Worm (Caenorhabditis elegans) whole organism, mixed stage, embryonic: Measurements from ENCODE around the gene str-96.
"Not testable (repeated sequence)": the region's sequence is repeated elsewhere in the genome, so short reads cannot be mapped to it uniquely, and the experiment has no call there.

Experiments
- M03D4.4 ChIP-seq: sonication (generic microtip); optimal IDR thresholded peaks from 2 replicates; lab custom pipeline; 2017; ENCODE audit warnings: mild to moderate bottlenecking, missing genetic modification characterization, missing compliant biosample characterization
- bed-3 ChIP-seq: fragments of 200-800 bp; sonication (Bioruptor generic); optimal IDR thresholded peaks from 3 replicates; lab custom pipeline; 2018; ENCODE audit warnings: mild to moderate bottlenecking, missing genetic modification characterization, moderate library complexity, missing compliant biosample characterization
- ceh-39 ChIP-seq: fragments of 150-350 bp; optimal IDR thresholded peaks from 2 replicates; lab custom pipeline; 2014; ENCODE audit warnings: missing biosample characterization, missing genetic modification characterization
- ceh-43 ChIP-seq: fragments of 200-800 bp; sonication (Bioruptor generic); optimal IDR thresholded peaks from 2 replicates; lab custom pipeline; 2018; ENCODE audit warnings: mild to moderate bottlenecking, missing genetic modification characterization, moderate library complexity, missing compliant biosample characterization
- ces-1 ChIP-seq: fragments of 150-350 bp; optimal IDR thresholded peaks from 2 replicates; lab custom pipeline; 2014; ENCODE audit warnings: missing biosample characterization, missing genetic modification reagents, missing genetic modification characterization
- drap-1 ChIP-seq: fragments of 200-800 bp; sonication (Bioruptor generic); optimal IDR thresholded peaks from 3 replicates; lab custom pipeline; 2018; ENCODE audit warnings: mild to moderate bottlenecking, missing genetic modification characterization, missing compliant biosample characterization
- elt-3 ChIP-seq: fragments of 150-350 bp; optimal IDR thresholded peaks from 2 replicates; lab custom pipeline; 2014; ENCODE audit warnings: missing biosample characterization, missing genetic modification characterization
- flh-1 ChIP-seq: fragments of 200-800 bp; sonication (Bioruptor generic); optimal IDR thresholded peaks from 2 replicates; lab custom pipeline; 2018; ENCODE audit warnings: mild to moderate bottlenecking, missing genetic modification characterization, moderate library complexity, missing compliant biosample characterization
- lin-13 ChIP-seq: fragments of 150-350 bp; optimal IDR thresholded peaks from 2 replicates; lab custom pipeline; 2014; ENCODE audit warnings: missing biosample characterization, missing genetic modification characterization
- lin-32 ChIP-seq: fragments of 200-800 bp; sonication (Bioruptor generic); optimal IDR thresholded peaks from 2 replicates; lab custom pipeline; 2018; ENCODE audit warnings: mild to moderate bottlenecking, missing genetic modification characterization, missing compliant biosample characterization
- lsy-2 ChIP-seq: fragments of 150-350 bp; optimal IDR thresholded peaks from 2 replicates; lab custom pipeline; 2014; ENCODE audit warnings: missing biosample characterization, missing genetic modification characterization
- mab-5 ChIP-seq: fragments of 150-350 bp; optimal IDR thresholded peaks from 2 replicates; lab custom pipeline; 2014; ENCODE audit warnings: missing biosample characterization, missing genetic modification characterization
- mep-1 ChIP-seq: fragments of 150-350 bp; optimal IDR thresholded peaks from 2 replicates; lab custom pipeline; 2017; ENCODE audit warnings: missing biosample characterization, missing genetic modification reagents, missing genetic modification characterization, inconsistent platforms
- nhr-12 ChIP-seq: fragments of 150-350 bp; optimal IDR thresholded peaks from 2 replicates; lab custom pipeline; 2014; ENCODE audit warnings: missing biosample characterization, missing genetic modification characterization
- nhr-2 ChIP-seq: fragments of 150-350 bp; optimal IDR thresholded peaks from 2 replicates; lab custom pipeline; 2014; ENCODE audit warnings: missing biosample characterization, missing genetic modification characterization
- nhr-237 ChIP-seq: fragments of 150-350 bp; optimal IDR thresholded peaks from 2 replicates; lab custom pipeline; 2014; ENCODE audit warnings: missing biosample characterization, missing genetic modification characterization
- nhr-76 ChIP-seq: sonication (generic microtip); optimal IDR thresholded peaks from 2 replicates; lab custom pipeline; 2017; ENCODE audit warnings: missing biosample characterization, missing genetic modification characterization
- pha-4 ChIP-seq: fragments of 150-350 bp; optimal IDR thresholded peaks from 2 replicates; lab custom pipeline; 2018; ENCODE audit warnings: missing biosample characterization, missing genetic modification reagents, missing genetic modification characterization
- sem-2 ChIP-seq: fragments of 200-800 bp; sonication (Bioruptor generic); optimal IDR thresholded peaks from 2 replicates; lab custom pipeline; 2018; ENCODE audit warnings: mild to moderate bottlenecking, missing genetic modification characterization, missing compliant biosample characterization
- snpc-4 ChIP-seq: fragments of 150-350 bp; optimal IDR thresholded peaks from 2 replicates; lab custom pipeline; 2014; ENCODE audit warnings: missing biosample characterization, missing genetic modification characterization
- sptf-1 ChIP-seq: sonication (generic microtip); optimal IDR thresholded peaks from 2 replicates; lab custom pipeline; 2017; ENCODE audit warnings: mild to moderate bottlenecking, missing genetic modification characterization, moderate library complexity, missing compliant biosample characterization
- tbx-8 ChIP-seq: fragments of 200-800 bp; sonication (Bioruptor generic); optimal IDR thresholded peaks from 2 replicates; lab custom pipeline; 2018; ENCODE audit warnings: mild to moderate bottlenecking, missing genetic modification characterization, moderate library complexity, missing compliant biosample characterization
- unc-120 ChIP-seq: sonication (generic microtip); optimal IDR thresholded peaks from 2 replicates; lab custom pipeline; 2017; ENCODE audit warnings: missing genetic modification characterization, missing compliant biosample characterization; ENCODE audit not compliant: poor library complexity, severe bottlenecking
- unc-39 ChIP-seq: fragments of 150-350 bp; optimal IDR thresholded peaks from 2 replicates; lab custom pipeline; 2014; ENCODE audit warnings: missing biosample characterization, missing genetic modification characterization
- zip-8 ChIP-seq: fragments of 150-350 bp; optimal IDR thresholded peaks from 2 replicates; lab custom pipeline; 2014; ENCODE audit warnings: missing biosample characterization, missing genetic modification characterization
- ztf-11 ChIP-seq: fragments of 150-350 bp; optimal IDR thresholded peaks from 2 replicates; lab custom pipeline; 2014; ENCODE audit warnings: missing biosample characterization, missing genetic modification characterization

str-96 gene

ce11 chrV:15327745-15328447, 34.1 kb upstream of the str-96 start, which contains the start of gene ZK1037.6:
TSS of gene ZK1037.6 (minus strand) at chrV:15327795.
- TF ChIP-seq snpc-4 (tag; lab: Kevin White, UChicago) (no peak), ztf-11 (tag; lab: Kevin White, UChicago) (no peak), zip-8 (no peak), sem-2 (GFP tag; lab: Kevin White, UChicago) (no peak), ceh-43 (no peak), nhr-12 (tag; lab: Kevin White, UChicago) (no peak), unc-120 (tag; lab: Kevin White, UChicago) (no peak), ces-1 (GFP tag; lab: Kevin White, UChicago) (no peak), nhr-237 (no peak), nhr-76 (tag; lab: Kevin White, UChicago) (no peak)
- TF ChIP-seq, all 35 proteins: peak for 0

DNA sequence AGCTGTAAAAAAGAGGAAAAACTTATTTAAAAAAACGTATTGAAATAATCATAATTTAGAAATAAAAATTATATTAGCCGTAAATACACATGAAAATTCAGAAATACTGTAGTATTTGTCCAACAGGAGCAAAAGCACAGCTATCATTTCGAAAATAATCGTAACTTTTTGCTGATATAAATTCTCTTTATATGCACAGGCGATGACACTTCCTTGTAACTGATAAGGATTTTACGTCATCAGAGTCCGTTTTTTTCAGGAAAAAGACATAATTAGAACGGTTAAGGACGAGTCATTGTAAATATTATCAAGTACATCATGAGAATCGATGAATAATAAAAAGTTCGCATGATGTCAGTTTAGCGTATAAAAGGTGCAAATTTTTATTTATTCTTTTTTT, 29.7 kb upstream of the str-96 start:
- TF ChIP-seq nhr-2 (tag; lab: Kevin White, UChicago) (no peak), drap-1 (GFP tag; lab: Kevin White, UChicago) (no peak), ceh-43 (no peak), M03D4.4 (tag; lab: Kevin White, UChicago) (no peak), lin-32 (GFP tag; lab: Kevin White, UChicago) (no peak), mep-1 (tag; lab: Kevin White, UChicago) (no peak)

DNA sequence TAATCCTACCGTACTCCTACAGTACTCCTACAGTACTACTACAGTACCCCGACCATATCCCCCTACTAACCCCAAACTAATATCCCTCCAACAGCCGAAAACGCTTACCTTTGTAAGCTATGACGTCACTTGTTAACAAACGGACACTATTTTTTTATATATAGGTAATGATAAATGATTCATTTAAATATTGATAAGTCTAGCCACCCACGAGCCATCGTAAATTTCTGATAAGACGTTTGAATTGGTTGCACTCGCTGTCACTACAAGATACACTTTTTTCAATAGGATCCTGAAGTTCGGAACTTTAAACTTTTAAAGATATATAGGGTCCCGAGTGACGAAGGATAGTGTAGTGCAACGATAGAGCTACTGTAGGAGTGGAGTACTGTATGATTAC, 28.9 kb upstream of the str-96 start, which contains the start of gene nhr-247:
Gene nhr-247, plus strand, starts transcription at position 330 of the 400 bp plus-strand sequence.
- not testable (repeated sequence) for TF ChIP-seq nhr-2, mab-5, sptf-1 (tag; lab: Kevin White, UChicago)

- TF ChIP-seq sptf-1 (tag; lab: Kevin White, UChicago) (no peak), ces-1 (GFP tag; lab: Kevin White, UChicago) (no peak), lin-13 (tag; lab: Kevin White, UChicago) (no peak), ztf-11 (tag; lab: Kevin White, UChicago) (no peak), unc-39 (tag; lab: Kevin White, UChicago) (no peak), pha-4 (no peak), snpc-4 (tag; lab: Kevin White, UChicago) (no peak), lin-32 (GFP tag; lab: Kevin White, UChicago) (no peak), ceh-39 (tag; lab: Kevin White, UChicago) (no peak), nhr-76 (tag; lab: Kevin White, UChicago) (no peak), ceh-43 (no peak), nhr-237 (no peak), sem-2 (GFP tag; lab: Kevin White, UChicago) (no peak), tbx-8 (GFP tag; lab: Kevin White, UChicago) (no peak), drap-1 (GFP tag; lab: Kevin White, UChicago) (no peak), nhr-12 (tag; lab: Kevin White, UChicago) (no peak)
- TF ChIP-seq, all 35 proteins: peak for 0
Measured at ce11 chrV:15318638-15319037, 24.9 kb upstream of the str-96 start, which contains the start of gene nhr-291. TSS of gene nhr-291 (plus strand) at chrV:15318961.

- no peak for TF ChIP-seq ces-1 (GFP tag; lab: Kevin White, UChicago)
Measured at ce11 chrV:15315827-15316527, 22.2 kb upstream of the str-96 start, which contains the start of the genes srt-22 and nhr-246. TSS of gene srt-22 (minus strand) at chrV:15315927. TSS of gene nhr-246 (plus strand) at chrV:15316477.

ce11 chrV:15313529-15313928, 19.8 kb upstream of the str-96 start:
- TF ChIP-seq elt-3 (tag; lab: Kevin White, UChicago) (no peak), drap-1 (GFP tag; lab: Kevin White, UChicago) (no peak), lin-13 (tag; lab: Kevin White, UChicago) (no peak), snpc-4 (tag; lab: Kevin White, UChicago) (no peak), nhr-237 (no peak), bed-3 (GFP tag; lab: Kevin White, UChicago) (no peak), M03D4.4 (tag; lab: Kevin White, UChicago) (no peak), lsy-2 (tag; lab: Kevin White, UChicago) (no peak), mab-5 (tag; lab: Kevin White, UChicago) (no peak), nhr-2 (tag; lab: Kevin White, UChicago) (no peak), flh-1 (GFP tag; lab: Kevin White, UChicago) (no peak)
- TF ChIP-seq, all 35 proteins: peak for 0
